Worm (Caenorhabditis elegans): ENCODE results near the gene EEED8.15.

The EEED8.15 gene

ce11 chrII:5384282-5384681 is 34.7 kb upstream of the EEED8.15 start:
- TF ChIP-seq nhr-28 (tag; optimal IDR thresholded peaks at IDR 0.05) (no peak), nhr-76 (tag; optimal IDR thresholded peaks at IDR 0.05) (no peak), nhr-2 (tag; optimal IDR thresholded peaks at IDR 0.05) (no peak), zip-8 (tag; optimal IDR thresholded peaks at IDR 0.05) (no peak), bed-3 (GFP tag; optimal IDR thresholded peaks at IDR 0.05) (no peak), flh-1 (GFP tag; optimal IDR thresholded peaks at IDR 0.05) (no peak), lin-13 (tag; optimal IDR thresholded peaks at IDR 0.05) (no peak)

ce11 chrII:5387217-5387616 is 31.8 kb upstream of the EEED8.15 start, which contains the start of gene ccpp-6:
TSS of gene ccpp-6 (minus strand) at chrII:5387317.
- no peak for TF ChIP-seq sptf-1 (tag; optimal IDR thresholded peaks at IDR 0.05)
- no peak for TF ChIP-seq nhr-76 (tag; optimal IDR thresholded peaks at IDR 0.05)
- TF ChIP-seq snpc-4 (tag; optimal IDR thresholded peaks at IDR 0.05) = no peak
- TF ChIP-seq M03D4.4 (tag; optimal IDR thresholded peaks at IDR 0.05) = no peak
- TF ChIP-seq flh-1 (GFP tag; optimal IDR thresholded peaks at IDR 0.05) = no peak
- TF ChIP-seq ceh-39 (tag; optimal IDR thresholded peaks at IDR 0.05) = no peak
- TF ChIP-seq zip-8 (tag; optimal IDR thresholded peaks at IDR 0.05) = no peak
- TF ChIP-seq nhr-237 (tag; optimal IDR thresholded peaks at IDR 0.05) = no peak
- TF ChIP-seq unc-62 (GFP tag; optimal IDR thresholded peaks at IDR 0.05) = no peak
- no peak for TF ChIP-seq bed-3 (GFP tag; optimal IDR thresholded peaks at IDR 0.05)
- no peak for TF ChIP-seq lin-13 (tag; optimal IDR thresholded peaks at IDR 0.05)
- TF ChIP-seq elt-3 (tag; optimal IDR thresholded peaks at IDR 0.05) = no peak
- no peak for TF ChIP-seq unc-120 (tag; optimal IDR thresholded peaks at IDR 0.05; ENCODE audit: poor library complexity, severe bottlenecking)
- TF ChIP-seq nhr-28 (tag; optimal IDR thresholded peaks at IDR 0.05) = no peak
- no peak for TF ChIP-seq ztf-11 (tag; optimal IDR thresholded peaks at IDR 0.05)
- TF ChIP-seq nhr-2 (tag; optimal IDR thresholded peaks at IDR 0.05) = no peak
- TF ChIP-seq drap-1 (GFP tag; optimal IDR thresholded peaks at IDR 0.05) = no peak
- no peak for TF ChIP-seq ceh-43 (GFP tag; optimal IDR thresholded peaks at IDR 0.05)
- TF ChIP-seq blmp-1 (tag; optimal IDR thresholded peaks at IDR 0.05) = no peak

DNA sequence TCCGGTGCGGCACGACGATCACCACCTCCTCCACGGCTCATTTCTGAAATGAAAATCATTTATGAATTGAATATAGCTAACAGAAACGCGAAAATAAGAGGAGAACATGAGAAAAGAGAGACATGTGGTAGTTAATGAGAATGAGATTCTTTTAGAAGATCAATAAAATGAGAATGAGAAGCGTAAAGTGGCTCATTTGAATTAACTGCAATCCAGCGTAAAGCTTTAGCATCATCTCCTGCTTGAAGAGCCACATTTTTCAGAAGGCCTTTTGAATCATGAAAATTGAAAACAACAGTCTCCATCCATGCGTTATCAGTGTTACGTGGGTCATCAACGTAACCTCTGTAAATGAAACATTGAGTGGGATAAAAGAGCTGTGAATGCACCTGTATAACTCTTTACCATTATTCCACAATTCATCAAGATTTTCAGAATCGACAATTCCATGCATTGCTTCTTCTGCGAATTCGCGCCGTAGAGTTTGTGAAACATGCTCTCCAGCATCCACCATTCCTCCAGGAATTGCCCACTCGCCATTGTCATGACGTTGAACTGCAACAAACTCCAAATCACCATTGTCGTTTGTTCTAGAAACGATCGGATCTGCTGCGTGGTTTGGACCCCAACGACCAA is 30.1 kb upstream of the EEED8.15 start, which contains the start of gene rsp-4:
TSS of gene rsp-4 (minus strand) at position 51 of the 636 bp plus-strand sequence.
- TF ChIP-seq blmp-1 (tag; optimal IDR thresholded peaks at IDR 0.05) = no peak
- TF ChIP-seq cnd-1 (tag; optimal IDR thresholded peaks at IDR 0.05) = no peak
- no peak for TF ChIP-seq pha-4 (tag; optimal IDR thresholded peaks at IDR 0.05)
- no peak for TF ChIP-seq ces-1 (GFP tag; optimal IDR thresholded peaks at IDR 0.05)
- no peak for TF ChIP-seq ham-2 (GFP tag; optimal IDR thresholded peaks at IDR 0.05)
- no peak for TF ChIP-seq nhr-12 (tag; optimal IDR thresholded peaks at IDR 0.05)
- TF ChIP-seq lin-32 (GFP tag; optimal IDR thresholded peaks at IDR 0.05) = no peak
- no peak for TF ChIP-seq hlh-1 (tag; optimal IDR thresholded peaks at IDR 0.05)
- TF ChIP-seq nhr-76 (tag; optimal IDR thresholded peaks at IDR 0.05) = no peak
- TF ChIP-seq ceh-39 (tag; optimal IDR thresholded peaks at IDR 0.05) = no peak
- no peak for TF ChIP-seq lsy-2 (tag; optimal IDR thresholded peaks at IDR 0.05)
- TF ChIP-seq unc-39 (tag; optimal IDR thresholded peaks at IDR 0.05) = no peak
- TF ChIP-seq mep-1 (tag; optimal IDR thresholded peaks at IDR 0.05) = no peak
- TF ChIP-seq mab-5 (tag; optimal IDR thresholded peaks at IDR 0.05) = no peak
- TF ChIP-seq ztf-11 (tag; optimal IDR thresholded peaks at IDR 0.05) = no peak
- no peak for TF ChIP-seq ceh-83 (GFP tag; optimal IDR thresholded peaks at IDR 0.05)
- TF ChIP-seq zip-8 (tag; optimal IDR thresholded peaks at IDR 0.05) = no peak
- no peak for TF ChIP-seq elt-1 (tag; optimal IDR thresholded peaks at IDR 0.05; ENCODE audit: borderline replicate concordance, insufficient read depth)
- TF ChIP-seq flh-1 (GFP tag; optimal IDR thresholded peaks at IDR 0.05) = no peak

- no peak for TF ChIP-seq ceh-39 (tag; optimal IDR thresholded peaks at IDR 0.05)
- no peak for TF ChIP-seq bed-3 (GFP tag; optimal IDR thresholded peaks at IDR 0.05)
- TF ChIP-seq pha-4 (tag; optimal IDR thresholded peaks at IDR 0.05) = peak; percentile 82
- TF ChIP-seq sptf-1 (tag; optimal IDR thresholded peaks at IDR 0.05) = peak; percentile 71
- TF ChIP-seq snpc-4 (tag; optimal IDR thresholded peaks at IDR 0.05) = no peak
- peak; percentile 19 for TF ChIP-seq zip-8 (tag; optimal IDR thresholded peaks at IDR 0.05)
- peak; percentile 75 for TF ChIP-seq lin-13 (tag; optimal IDR thresholded peaks at IDR 0.05)
- no peak for TF ChIP-seq elt-3 (tag; optimal IDR thresholded peaks at IDR 0.05)
- no peak for TF ChIP-seq nhr-28 (tag; optimal IDR thresholded peaks at IDR 0.05)
- TF ChIP-seq nhr-237 (tag; optimal IDR thresholded peaks at IDR 0.05) = peak; percentile 74
- no peak for TF ChIP-seq nhr-12 (tag; optimal IDR thresholded peaks at IDR 0.05)
- peak; percentile 78 for TF ChIP-seq lsy-2 (tag; optimal IDR thresholded peaks at IDR 0.05)
- peak; percentile 7 for TF ChIP-seq unc-62 (GFP tag; optimal IDR thresholded peaks at IDR 0.05)
- no peak for TF ChIP-seq mab-5 (tag; optimal IDR thresholded peaks at IDR 0.05)
- no peak for TF ChIP-seq sem-2 (GFP tag; optimal IDR thresholded peaks at IDR 0.05)
- peak; percentile 92 for TF ChIP-seq mep-1 (tag; optimal IDR thresholded peaks at IDR 0.05)
- TF ChIP-seq M03D4.4 (tag; optimal IDR thresholded peaks at IDR 0.05) = peak; percentile 46
- peak; percentile 25 for TF ChIP-seq hlh-1 (tag; optimal IDR thresholded peaks at IDR 0.05)
- peak; percentile 25 for TF ChIP-seq drap-1 (GFP tag; optimal IDR thresholded peaks at IDR 0.05)
- TF ChIP-seq unc-39 (tag; optimal IDR thresholded peaks at IDR 0.05) = no peak
- peak; percentile 2 for TF ChIP-seq ceh-83 (GFP tag; optimal IDR thresholded peaks at IDR 0.05)
- TF ChIP-seq unc-120 (tag; optimal IDR thresholded peaks at IDR 0.05; ENCODE audit: poor library complexity, severe bottlenecking) = peak; percentile 50
- peak; percentile 61 for TF ChIP-seq mls-2 (tag; optimal IDR thresholded peaks at IDR 0.05)
- peak; percentile 34 for TF ChIP-seq ces-1 (GFP tag; optimal IDR thresholded peaks at IDR 0.05)
- no peak for TF ChIP-seq nhr-2 (tag; optimal IDR thresholded peaks at IDR 0.05)
- no peak for TF ChIP-seq tbx-8 (GFP tag; optimal IDR thresholded peaks at IDR 0.05)
- TF ChIP-seq cnd-1 (tag; optimal IDR thresholded peaks at IDR 0.05) = no peak
- TF ChIP-seq ceh-43 (GFP tag; optimal IDR thresholded peaks at IDR 0.05) = no peak
These were observed 29.2 kb upstream of the EEED8.15 start, which contains the start of gene ndx-6 for ce11 chrII:5389831-5390323. TSS of gene ndx-6 (minus strand) at chrII:5389881.
